Fruit fly (Drosophila melanogaster): ENCODE results near the gene CG11438.

The CG11438 gene

DNA sequence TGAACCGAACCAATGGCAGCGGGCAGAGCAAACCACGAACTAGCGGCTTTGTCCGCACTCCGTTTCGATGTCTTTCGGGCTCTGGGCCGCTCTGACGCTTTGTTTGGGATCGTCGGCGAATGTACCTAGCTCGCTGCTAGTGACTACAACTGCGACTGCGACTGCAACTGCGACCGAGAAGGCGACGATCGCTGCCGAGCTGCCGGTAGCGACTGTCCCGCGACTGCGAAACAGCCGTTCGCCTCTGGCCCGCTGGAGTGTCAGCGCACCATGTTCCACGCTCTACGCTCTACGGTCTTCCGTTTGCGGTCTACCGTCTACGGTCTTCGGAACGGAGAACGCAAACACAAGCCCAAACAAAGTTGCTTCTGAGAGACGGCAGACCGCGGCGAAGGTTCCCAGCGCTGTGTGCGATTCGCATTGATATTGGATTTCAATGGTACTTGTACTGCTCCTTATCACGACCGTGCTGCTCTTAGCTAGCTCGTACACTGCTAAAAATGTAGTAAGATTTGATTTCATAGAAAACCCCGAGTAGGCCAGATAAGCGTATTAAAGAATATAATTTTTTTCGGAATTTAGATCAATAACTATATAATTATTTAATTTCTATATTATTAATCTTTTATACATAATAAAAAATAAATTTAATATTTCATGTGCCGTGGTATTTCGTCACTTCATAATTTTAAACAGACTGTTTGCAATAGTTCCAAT is 4.3 kb upstream of the CG11438 start, which contains the start of gene laza (continued):
- TF ChIP-seq CkIIα-i1 (GFP tag; IDR thresholded peaks at IDR 0.05) (no peak), CG8290 (GFP tag; optimal IDR thresholded peaks at IDR 0.05) (no peak), CG8290 (tag; optimal IDR thresholded peaks at IDR 0.05) (peak in 1 of 2 experiments; percentile 9), CG32772 (GFP tag; IDR thresholded peaks at IDR 0.05) (0 out of 2 replicates have a peak, but pooled peaks have one; percentile 21), CG34422 (GFP tag; IDR thresholded peaks at IDR 0.05) (0 out of 3 replicates have a peak, but pooled peaks have one; percentile 14), CG34224 (GFP tag; IDR thresholded peaks at IDR 0.05; ENCODE audit: partially characterized antibody) (peak; percentile 16; the same call in 1 of the 3 replicates), h (optimal IDR thresholded peaks at IDR 0.05) (no peak), Hmx (GFP tag; optimal IDR thresholded peaks at IDR 0.05) (no peak), MTF-1 (GFP tag; optimal IDR thresholded peaks at IDR 0.05; ENCODE audit: borderline replicate concordance) (no peak), rib (GFP tag; IDR thresholded peaks at IDR 0.05) (no peak), CG12769 (tag; optimal IDR thresholded peaks at IDR 0.05) (peak; percentile 51), CG7556 (GFP tag; optimal IDR thresholded peaks at IDR 0.05) (no peak), CG11695 (GFP tag; IDR thresholded peaks at IDR 0.05) (peak; percentile 29; the same call in 1 of the 3 replicates), CG11247 (GFP tag; IDR thresholded peaks at IDR 0.05) (no peak), phol (tag; optimal IDR thresholded peaks at IDR 0.05) (peak; percentile 16), hth (optimal IDR thresholded peaks at IDR 0.05) (no peak), HLH4C (GFP tag; IDR thresholded peaks at IDR 0.05; ENCODE audit: partially characterized antibody) (0 out of 3 replicates have a peak, but pooled peaks have one; percentile 40), CG13123 (GFP tag; optimal IDR thresholded peaks at IDR 0.05) (no peak), CG10543 (GFP tag; optimal IDR thresholded peaks at IDR 0.05) (peak; percentile 62), D19B (GFP tag; optimal IDR thresholded peaks at IDR 0.05) (no peak), CG12942 (GFP tag; optimal IDR thresholded peaks at IDR 0.05) (no peak), CG11093 (GFP tag; IDR thresholded peaks at IDR 0.05) (no peak), luna (GFP tag; optimal IDR thresholded peaks at IDR 0.05) (no peak), NfI (GFP tag; optimal IDR thresholded peaks at IDR 0.05) (no peak), ftz-f1 (GFP tag; optimal IDR thresholded peaks at IDR 0.05) (peak; percentile 24), CoRest (tag; optimal IDR thresholded peaks at IDR 0.05) (peak; percentile 35), bab2 (GFP tag; optimal IDR thresholded peaks at IDR 0.05) (no peak), Ptx1 (GFP tag; IDR thresholded peaks at IDR 0.05) (0 out of 2 replicates have a peak, but pooled peaks have one; percentile 19), danr (GFP tag; IDR thresholded peaks at IDR 0.05) (no peak), CG9932 (GFP tag; IDR thresholded peaks at IDR 0.05) (peak; percentile 25; the same call in 1 of the 2 replicates), CG3281 (GFP tag; optimal IDR thresholded peaks at IDR 0.05) (peak; percentile 7), Rx (GFP tag; IDR thresholded peaks at IDR 0.05) (no peak), Lhr (GFP tag; optimal IDR thresholded peaks at IDR 0.05) (no peak), ERR (GFP tag; optimal IDR thresholded peaks at IDR 0.05) (no peak), CG2199 (GFP tag; IDR thresholded peaks at IDR 0.05) (peak; percentile 71; the same call in 2 of the 3 replicates), E2f1 (GFP tag; IDR thresholded peaks at IDR 0.05) (no peak), gce (GFP tag; IDR thresholded peaks at IDR 0.05) (peak; percentile 20; the same call in 1 of the 3 replicates), CG6175 (GFP tag; IDR thresholded peaks at IDR 0.05) (0 out of 3 replicates have a peak, but pooled peaks have one; percentile 33), CG6854 (GFP tag; optimal IDR thresholded peaks at IDR 0.05) (no peak), Rfx (GFP tag; IDR thresholded peaks at IDR 0.05) (no peak; the same call in 1 of the 2 replicates), sna (GFP tag; IDR thresholded peaks at IDR 0.05; ENCODE audit: partially characterized antibody) (no peak), CG3726 (GFP tag; IDR thresholded peaks at IDR 0.05) (no peak), tio (GFP tag; optimal IDR thresholded peaks at IDR 0.05) (no peak), fru (optimal IDR thresholded peaks at IDR 0.05) (no peak), slp2 (GFP tag; optimal IDR thresholded peaks at IDR 0.05) (no peak), CG12071 (GFP tag; optimal IDR thresholded peaks at IDR 0.05) (no peak), scrt (GFP tag; optimal IDR thresholded peaks at IDR 0.05) (no peak), CG30020 (tag; optimal IDR thresholded peaks at IDR 0.05) (no peak), CG15601 (tag; optimal IDR thresholded peaks at IDR 0.05) (no peak), CG16863 (GFP tag; optimal IDR thresholded peaks at IDR 0.05) (no peak), Meics (GFP tag; optimal IDR thresholded peaks at IDR 0.05) (peak; percentile 82)
